Worm (Caenorhabditis elegans) whole organism, L4 larva: Measurements from ENCODE around the gene K02A6.3.

Experiments used
- T20F7.1 ChIP-seq: fragments of 200-800 bp; sonication (Bioruptor generic); optimal IDR thresholded peaks from 2 replicates; lab custom pipeline; 2018; ENCODE audit warnings: mild to moderate bottlenecking, missing genetic modification characterization, missing compliant biosample characterization
- ama-1 ChIP-seq: fragments of 150-350 bp; optimal IDR thresholded peaks from 2 replicates; lab custom pipeline; 2014; ENCODE audit warnings: inconsistent platforms, mixed read lengths
- ceh-28 ChIP-seq: fragments of 150-350 bp; optimal IDR thresholded peaks from 2 replicates; lab custom pipeline; 2014; ENCODE audit warnings: missing biosample characterization, missing genetic modification reagents, missing genetic modification characterization
- dpl-1 ChIP-seq: fragments of 150-350 bp; optimal IDR thresholded peaks from 2 replicates; lab custom pipeline; 2014; ENCODE audit warnings: missing biosample characterization, missing genetic modification reagents, missing genetic modification characterization
- egl-27 ChIP-seq: sonication (generic microtip); optimal IDR thresholded peaks from 3 replicates; lab custom pipeline; 2017; ENCODE audit warnings: missing biosample characterization, missing genetic modification reagents, missing genetic modification characterization
- fkh-10 ChIP-seq: fragments of 150-350 bp; optimal IDR thresholded peaks from 2 replicates; lab custom pipeline; 2014; ENCODE audit warnings: missing biosample characterization, missing genetic modification reagents, missing genetic modification characterization
- lin-1 ChIP-seq: fragments of 200-800 bp; sonication (Bioruptor generic); IDR thresholded peaks from 2 replicates; pipeline ENCODE4 v1.3.6; 2022; ENCODE audit warnings: missing genetic modification reagents, missing genetic modification characterization, missing compliant biosample characterization
- lin-13 ChIP-seq: fragments of 150-350 bp; optimal IDR thresholded peaks from 2 replicates; lab custom pipeline; 2014; ENCODE audit warnings: missing biosample characterization, missing genetic modification reagents, missing genetic modification characterization
- lin-39 ChIP-seq: fragments of 150-350 bp; optimal IDR thresholded peaks from 2 replicates; lab custom pipeline; 2014; ENCODE audit warnings: missing biosample characterization, missing genetic modification reagents, missing genetic modification characterization
- lir-3 ChIP-seq: sonication (generic microtip); optimal IDR thresholded peaks from 2 replicates; lab custom pipeline; 2016; ENCODE audit warnings: mild to moderate bottlenecking, missing genetic modification characterization, missing compliant biosample characterization
- nhr-25 ChIP-seq: sonication (generic microtip); optimal IDR thresholded peaks from 2 replicates; lab custom pipeline; 2017; ENCODE audit warnings: missing genetic modification characterization, mild to moderate bottlenecking, missing compliant biosample characterization, antibody characterized with exemption, moderate library complexity, borderline replicate concordance; ENCODE audit not compliant: insufficient read depth
- nhr-28 ChIP-seq: fragments of 150-350 bp; optimal IDR thresholded peaks from 2 replicates; lab custom pipeline; 2014; ENCODE audit warnings: missing biosample characterization, missing genetic modification characterization
- pqm-1 ChIP-seq: sonication (generic microtip); optimal IDR thresholded peaks from 2 replicates; lab custom pipeline; 2017; ENCODE audit warnings: missing biosample characterization, missing genetic modification characterization
- snpc-4 ChIP-seq: fragments of 150-350 bp; optimal IDR thresholded peaks from 2 replicates; lab custom pipeline; 2014; ENCODE audit warnings: missing biosample characterization, missing genetic modification characterization

DNA sequence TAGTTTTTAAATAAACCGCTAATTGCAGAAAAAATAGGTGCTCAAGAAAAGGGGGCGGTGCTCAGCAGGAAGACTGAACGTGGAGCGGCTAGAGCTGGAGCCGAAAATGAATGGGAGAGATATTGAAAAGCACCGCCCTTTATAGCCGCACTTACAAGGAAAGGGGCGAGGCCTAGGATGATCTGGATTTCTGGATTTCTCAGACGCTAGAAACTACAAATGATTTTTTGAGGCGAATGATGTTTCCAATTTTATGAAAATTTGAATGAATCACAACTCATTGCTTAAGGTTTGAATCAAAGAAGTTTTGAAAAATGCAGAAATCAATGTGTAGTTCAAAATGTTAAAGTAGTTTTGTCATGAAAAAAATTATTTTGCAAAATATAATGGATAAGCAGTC lies 6.8 kb downstream of the K02A6.3 start, which contains the start of gene K02A6.2:
- TF ChIP-seq nhr-28 (tag; lab: Kevin White, UChicago) (no peak), lir-3 (no peak), pqm-1 (tag; lab: Kevin White, UChicago) (no peak), ama-1 (lab: Kevin White, UChicago) (no peak), ceh-28 (tag; lab: Kevin White, UChicago) (no peak), nhr-25 (tag; lab: Kevin White, UChicago) (no peak), egl-27 (tag; lab: Kevin White, UChicago) (no peak), lin-1 (no peak), fkh-10 (GFP tag; lab: Kevin White, UChicago) (no peak), dpl-1 (GFP tag; lab: Kevin White, UChicago) (no peak), T20F7.1 (GFP tag; lab: Kevin White, UChicago) (no peak), lin-39 (tag; lab: Kevin White, UChicago) (no peak), snpc-4 (tag; lab: Kevin White, UChicago) (no peak), lin-13 (no peak)
